Fruit fly (Drosophila melanogaster) whole organism, embryonic: ENCODE measurements around the gene wb.
A peak's percentile ranks its signal among the peaks of the same experiment; 100 is the strongest.

ENCODE experiments used
- Blimp-1 ChIP-seq: fragments of 200-800 bp; sonication (Bioruptor generic); optimal IDR thresholded peaks from 3 replicates; lab custom pipeline; 2018; ENCODE audit warnings: missing biosample characterization, missing genetic modification characterization, mild to moderate bottlenecking, moderate library complexity, missing genetic modification reagents
- BtbVII ChIP-seq: fragments of 200-800 bp; sonication (Bioruptor generic); optimal IDR thresholded peaks from 3 replicates; lab custom pipeline; 2017; ENCODE audit warnings: missing biosample characterization, mild to moderate bottlenecking, missing genetic modification characterization
- CG10209 ChIP-seq: fragments of 200-800 bp; sonication (Bioruptor generic); optimal IDR thresholded peaks from 3 replicates; lab custom pipeline; 2017; ENCODE audit warnings: missing biosample characterization, mild to moderate bottlenecking, missing genetic modification characterization, missing genetic modification reagents
- CG12744 ChIP-seq: fragments of 200-800 bp; sonication (Bioruptor generic); optimal IDR thresholded peaks from 2 replicates; lab custom pipeline; 2016; ENCODE audit warnings: missing biosample characterization, missing genetic modification characterization
- CG12942 ChIP-seq: fragments of 200-800 bp; sonication (Bioruptor generic); optimal IDR thresholded peaks from 3 replicates; lab custom pipeline; 2016; ENCODE audit warnings: missing biosample characterization, missing genetic modification characterization
- CG14014 ChIP-seq: fragments of 200-800 bp; sonication (Bioruptor generic); IDR thresholded peaks from 2 replicates; pipeline ENCODE4 v1.3.6; 2022; ENCODE audit warnings: missing biosample characterization, missing genetic modification characterization
- CG15601 ChIP-seq: fragments of 200-800 bp; sonication (Bioruptor generic); optimal IDR thresholded peaks from 3 replicates; lab custom pipeline; 2019; ENCODE audit warnings: missing biosample characterization, mild to moderate bottlenecking, missing genetic modification characterization, moderate library complexity
- CG16779 ChIP-seq: fragments of 200-800 bp; sonication (Bioruptor generic); IDR thresholded peaks from 2 replicates; pipeline ENCODE4 v1.3.6; 2022; ENCODE audit warnings: missing biosample characterization, missing genetic modification characterization
- CG18011 ChIP-seq: fragments of 200-800 bp; sonication (Bioruptor generic); optimal IDR thresholded peaks from 2 replicates; lab custom pipeline; 2017; ENCODE audit warnings: missing biosample characterization, missing genetic modification characterization, mild to moderate bottlenecking, moderate library complexity, missing genotype
- CG1832 ChIP-seq: fragments of 200-800 bp; sonication (Bioruptor generic); optimal IDR thresholded peaks from 2 replicates; lab custom pipeline; 2017; ENCODE audit warnings: missing biosample characterization, mild to moderate bottlenecking, missing genetic modification characterization, inconsistent platforms
- CG2712 ChIP-seq: fragments of 200-800 bp; optimal IDR thresholded peaks from 3 replicates; lab custom pipeline; 2019; ENCODE audit warnings: missing biosample characterization, mild to moderate bottlenecking, missing genetic modification characterization, moderate library complexity
- CG32767 ChIP-seq: fragments of 200-800 bp; sonication (Bioruptor generic); IDR thresholded peaks from 2 replicates; pipeline ENCODE4 v1.3.6; 2022; ENCODE audit warnings: missing biosample characterization, missing genetic modification characterization
- CG4360 ChIP-seq: fragments of 200-800 bp; sonication (Bioruptor generic); IDR thresholded peaks from 2 replicates; pipeline ENCODE4 v1.3.6; 2022; ENCODE audit warnings: missing biosample characterization, missing genetic modification characterization
- CG4820 ChIP-seq: fragments of 200-800 bp; sonication (Bioruptor generic); optimal IDR thresholded peaks from 3 replicates; lab custom pipeline; 2016; ENCODE audit warnings: missing biosample characterization, missing genetic modification characterization
- CG6654 ChIP-seq: fragments of 200-800 bp; sonication (Bioruptor generic); optimal IDR thresholded peaks from 2 replicates; lab custom pipeline; 2017; ENCODE audit warnings: missing biosample characterization, mild to moderate bottlenecking, missing genetic modification characterization
- CG6683 ChIP-seq: fragments of 200-800 bp; sonication (Bioruptor generic); optimal IDR thresholded peaks from 2 replicates; lab custom pipeline; 2017; ENCODE audit warnings: missing biosample characterization, mild to moderate bottlenecking, missing genetic modification characterization, missing genetic modification reagents
- CG6854 ChIP-seq: fragments of 200-800 bp; sonication (Bioruptor generic); optimal IDR thresholded peaks from 3 replicates; lab custom pipeline; 2017; ENCODE audit warnings: missing biosample characterization, mild to moderate bottlenecking, missing genetic modification characterization
- CG7271 ChIP-seq: fragments of 200-800 bp; sonication (Bioruptor generic); optimal IDR thresholded peaks from 2 replicates; lab custom pipeline; 2018; ENCODE audit warnings: missing biosample characterization, mild to moderate bottlenecking, missing genetic modification characterization, moderate library complexity
- CG7372 ChIP-seq: fragments of 200-800 bp; sonication (Bioruptor generic); IDR thresholded peaks from 2 replicates; pipeline ENCODE4 v1.3.6; 2022; ENCODE audit warnings: missing biosample characterization, missing genetic modification characterization
- CoRest ChIP-seq: fragments of 200-800 bp; sonication (Bioruptor generic); optimal IDR thresholded peaks from 3 replicates; lab custom pipeline; 2018; ENCODE audit warnings: missing biosample characterization, mild to moderate bottlenecking, missing genetic modification characterization, moderate library complexity
- D ChIP-seq, 2 experiments: fragments of 200-800 bp in 1 of 2; fragments of >200 bp in 1 of 2; sonication (Bioruptor generic) in 1 of 2; optimal IDR thresholded peaks; 2 replicates in 1 of 2; 3 replicates in 1 of 2; lab custom pipeline; 2017; ENCODE audit warnings: mild to moderate bottlenecking in 1 of 2, missing biosample characterization in 1 of 2, missing genetic modification characterization in 1 of 2, missing genetic modification reagents in 1 of 2
- Dip2 ChIP-seq: fragments of 200-800 bp; sonication (Bioruptor generic); IDR thresholded peaks from 2 replicates; pipeline ENCODE4 v1.3.6; 2022; ENCODE audit warnings: missing biosample characterization, missing genetic modification characterization
- GATAe ChIP-seq: fragments of 200-800 bp; sonication (Bioruptor generic); conservative IDR thresholded peaks from 2 replicates; pipeline ENCODE4 v1.3.6; 2022; ENCODE audit warnings: missing biosample characterization, missing genetic modification characterization
- HLH54F ChIP-seq: fragments of 200-800 bp; sonication (Bioruptor generic); optimal IDR thresholded peaks from 3 replicates; lab custom pipeline; 2016; ENCODE audit warnings: missing biosample characterization, missing genetic modification characterization
- HmgD ChIP-seq: fragments of 200-800 bp; sonication (Bioruptor generic); optimal IDR thresholded peaks from 3 replicates; lab custom pipeline; 2016; ENCODE audit warnings: missing biosample characterization, missing genetic modification characterization
- Hmx ChIP-seq: fragments of 200-800 bp; sonication (Bioruptor generic); optimal IDR thresholded peaks from 2 replicates; lab custom pipeline; 2016; ENCODE audit warnings: missing biosample characterization, missing genetic modification characterization
- Hsf ChIP-seq: fragments of 200-800 bp; sonication (Bioruptor generic); optimal IDR thresholded peaks from 3 replicates; lab custom pipeline; 2016; ENCODE audit warnings: missing biosample characterization, missing genetic modification characterization
- Nf-YC ChIP-seq: fragments of 200-800 bp; optimal IDR thresholded peaks from 3 replicates; lab custom pipeline; 2019; ENCODE audit warnings: missing biosample characterization, mild to moderate bottlenecking, missing genetic modification characterization, moderate library complexity
- Poxn ChIP-seq: fragments of 200-800 bp; sonication (Bioruptor generic); IDR thresholded peaks from 2 replicates; pipeline ENCODE4 v1.3.6; 2022; ENCODE audit warnings: missing biosample characterization, missing genetic modification characterization
- al ChIP-seq: fragments of 200-800 bp; sonication (Bioruptor generic); IDR thresholded peaks from 2 replicates; pipeline ENCODE4 v1.3.6; 2022; ENCODE audit warnings: missing biosample characterization, missing genetic modification characterization
- bcd ChIP-seq: fragments of 200-800 bp; sonication (Bioruptor generic); optimal IDR thresholded peaks from 2 replicates; lab custom pipeline; 2017; ENCODE audit warnings: missing biosample characterization, mild to moderate bottlenecking, missing genetic modification characterization
- bsh ChIP-seq, 2 experiments: fragments of 200-800 bp; sonication (Bioruptor generic); optimal IDR thresholded peaks; 2 replicates each; lab custom pipeline; 2017 to 2018; ENCODE audit warnings: mild to moderate bottlenecking in 2 of 2, missing biosample characterization in 2 of 2, missing genetic modification characterization in 2 of 2, moderate library complexity in 1 of 2
- cas ChIP-seq: fragments of 200-800 bp; sonication (Bioruptor generic); IDR thresholded peaks from 2 replicates; pipeline ENCODE4 v1.3.6; 2022; ENCODE audit warnings: missing biosample characterization, missing genetic modification characterization
- cg ChIP-seq: fragments of 200-800 bp; sonication (Bioruptor generic); optimal IDR thresholded peaks from 3 replicates; lab custom pipeline; 2019; ENCODE audit warnings: missing biosample characterization, mild to moderate bottlenecking, missing genetic modification characterization, moderate library complexity
- ci ChIP-seq: fragments of 200-800 bp; sonication (Bioruptor generic); IDR thresholded peaks from 3 replicates; pipeline ENCODE4 v1.3.6; 2022; ENCODE audit warnings: missing biosample characterization, missing genetic modification characterization
- dmrt11E ChIP-seq: fragments of 200-800 bp; sonication (Bioruptor generic); optimal IDR thresholded peaks from 3 replicates; lab custom pipeline; 2018; ENCODE audit warnings: missing biosample characterization, mild to moderate bottlenecking, missing genetic modification characterization, moderate library complexity
- grn ChIP-seq: fragments of 200-800 bp; sonication (Bioruptor generic); optimal IDR thresholded peaks from 3 replicates; lab custom pipeline; 2017; ENCODE audit warnings: missing biosample characterization, missing genetic modification characterization
- ham ChIP-seq: fragments of 200-800 bp; sonication (Bioruptor generic); IDR thresholded peaks from 2 replicates; pipeline ENCODE4 v1.3.6; 2022; ENCODE audit warnings: missing biosample characterization, missing genetic modification characterization
- lilli ChIP-seq: fragments of 200-800 bp; sonication (Bioruptor generic); optimal IDR thresholded peaks from 3 replicates; lab custom pipeline; 2016; ENCODE audit warnings: missing biosample characterization, missing genetic modification characterization
- nau ChIP-seq: fragments of 200-800 bp; sonication (Bioruptor generic); optimal IDR thresholded peaks from 3 replicates; lab custom pipeline; 2017; ENCODE audit warnings: missing biosample characterization, mild to moderate bottlenecking, missing genetic modification characterization, missing genetic modification reagents
- otp ChIP-seq: fragments of 200-800 bp; sonication (Bioruptor generic); IDR thresholded peaks from 3 replicates; pipeline ENCODE4, ENCODE4 v1.3.6; 2022; ENCODE audit warnings: missing biosample characterization, missing genetic modification characterization
- pan ChIP-seq, 4 experiments: fragments of >200 bp in 3 of 4; fragments of 200-800 bp in 1 of 4; sonication (Bioruptor generic) in 1 of 4; optimal IDR thresholded peaks in 3 of 4; IDR thresholded peaks in 1 of 4; 2 replicates each; pipeline versions ENCODE4 v1.3.6 to Lab custom; 2017 to 2022; ENCODE audit warnings: missing biosample characterization in 2 of 4, missing genetic modification characterization in 2 of 4, mixed read lengths in 1 of 4
- pum ChIP-seq: fragments of 200-800 bp; sonication (Bioruptor generic); optimal IDR thresholded peaks from 2 replicates; lab custom pipeline; 2016; ENCODE audit warnings: missing biosample characterization, missing genetic modification characterization
- row ChIP-seq: fragments of 200-800 bp; sonication (Bioruptor generic); IDR thresholded peaks from 3 replicates; pipeline ENCODE4 v1.3.6; 2022; ENCODE audit warnings: missing biosample characterization, missing genetic modification characterization
- slou ChIP-seq: fragments of 200-800 bp; sonication (Bioruptor generic); optimal IDR thresholded peaks from 3 replicates; lab custom pipeline; 2016; ENCODE audit warnings: missing biosample characterization, missing genetic modification characterization
- usp ChIP-seq: fragments of >200 bp; optimal IDR thresholded peaks from 2 replicates; lab custom pipeline; 2017; ENCODE audit warnings: missing biosample characterization, missing genetic modification characterization
- zen ChIP-seq: fragments of 200-800 bp; sonication (Bioruptor generic); optimal IDR thresholded peaks from 3 replicates; lab custom pipeline; 2018; ENCODE audit warnings: missing biosample characterization, mild to moderate bottlenecking, missing genetic modification characterization, moderate library complexity
- zf30C ChIP-seq: fragments of 200-800 bp; sonication (Bioruptor generic); optimal IDR thresholded peaks from 3 replicates; lab custom pipeline; 2018; ENCODE audit warnings: missing biosample characterization, mild to moderate bottlenecking, missing genetic modification characterization
- zfh1 ChIP-seq: fragments of 200-800 bp; sonication (Bioruptor generic); IDR thresholded peaks from 3 replicates; pipeline ENCODE4 v1.3.6; 2022; ENCODE audit warnings: missing biosample characterization, missing genetic modification characterization

The wb gene

dm6 chr2L:14361736-14362180 lies 98.9 kb downstream of the wb start, which contains the start of gene spel1 (continued):
- TF ChIP-seq bsh (GFP tag; optimal IDR thresholded peaks at IDR 0.05; lab: Kevin White, UChicago) (peak in 1 of 2 experiments; percentile 85), Nf-YC (tag; lab: Kevin White, UChicago) (peak; percentile 74), slou (GFP tag; lab: Kevin White, UChicago) (peak; percentile 69), CG15601 (tag; lab: Kevin White, UChicago) (peak; percentile 58), usp (GFP tag; lab: Kevin White, UChicago) (no peak), CG4360 (GFP tag; lab: Robert Waterston, UW) (0 out of 2 replicates have a peak, but pooled peaks have one; percentile 24), CG7271 (tag; lab: Kevin White, UChicago) (peak; percentile 5), CG7372 (GFP tag; lab: Robert Waterston, UW) (peak; percentile 64), CG14014 (GFP tag; lab: Robert Waterston, UW) (peak; percentile 76; the same call in 1 of the 2 replicates), zen (tag; lab: Kevin White, UChicago) (peak; percentile 80), zf30C (GFP tag; lab: Kevin White, UChicago) (peak; percentile 91), otp (GFP tag; lab: Robert Waterston, UW) (peak; percentile 33; the same call in 1 of the 3 replicates), CG6683 (peak; percentile 63), zfh1 (GFP tag; lab: Robert Waterston, UW) (peak; percentile 71; the same call in 2 of the 3 replicates), HmgD (GFP tag; lab: Kevin White, UChicago) (no peak), Hmx (GFP tag; lab: Kevin White, UChicago) (no peak), Dip2 (GFP tag; lab: Robert Waterston, UW) (no peak), CG12744 (GFP tag; lab: Kevin White, UChicago) (no peak), pum (GFP tag; lab: Kevin White, UChicago) (peak; percentile 5), ham (no peak), D (optimal IDR thresholded peaks at IDR 0.05; lab: Kevin White, UChicago) (no peak), D (GFP tag; optimal IDR thresholded peaks at IDR 0.05; lab: Kevin White, UChicago) (peak; percentile 44), al (GFP tag; lab: Robert Waterston, UW) (peak; percentile 65), GATAe (GFP tag; lab: Robert Waterston, UW) (peak; percentile 36; the same call in 1 of the 2 replicates), Poxn (GFP tag; lab: Robert Waterston, UW) (0 out of 2 replicates have a peak, but pooled peaks have one; percentile 19), cg (GFP tag; lab: Kevin White, UChicago) (no peak), bcd (GFP tag; lab: Kevin White, UChicago) (peak; percentile 75), CG16779 (no peak), CG12942 (GFP tag; lab: Kevin White, UChicago) (peak; percentile 51), cas (peak; percentile 77; the same call in 1 of the 2 replicates), CG6654 (GFP tag; lab: Kevin White, UChicago) (no peak), CG2712 (tag; lab: Kevin White, UChicago) (peak; percentile 89), Hsf (GFP tag; lab: Kevin White, UChicago) (peak; percentile 59), CG32767 (peak; percentile 70; the same call in 1 of the 2 replicates), nau (GFP tag; lab: Kevin White, UChicago) (peak; percentile 38), dmrt11E (tag; lab: Kevin White, UChicago) (peak; percentile 74), BtbVII (GFP tag; lab: Kevin White, UChicago) (peak; percentile 72), CG1832 (no peak), HLH54F (no peak), CG10209 (GFP tag; lab: Kevin White, UChicago) (peak; percentile 69), lilli (GFP tag; lab: Kevin White, UChicago) (peak; percentile 68), CG18011 (GFP tag; lab: Kevin White, UChicago) (peak; percentile 28), CG4820 (GFP tag; lab: Kevin White, UChicago) (peak; percentile 59), CoRest (tag; lab: Kevin White, UChicago) (peak; percentile 90), CG6854 (GFP tag; lab: Kevin White, UChicago) (peak; percentile 60), grn (GFP tag; lab: Kevin White, UChicago) (no peak), row (GFP tag; lab: Robert Waterston, UW) (peak; percentile 85), ci (GFP tag; lab: Robert Waterston, UW) (peak; percentile 75; the same call in 2 of the 3 replicates), Blimp-1 (GFP tag; lab: Kevin White, UChicago) (peak; percentile 85), pan (optimal IDR thresholded peaks at IDR 0.05; lab: Kevin White, UChicago) (no peak), pan (GFP tag; optimal IDR thresholded peaks at IDR 0.05 in 1 of 2, IDR thresholded peaks at IDR 0.05 in 1 of 2) (peak in 1 of 2 experiments; percentile 85)
